Worm (Caenorhabditis elegans) whole organism, L4/young adult: ENCODE measurements around the gene C46A5.6.

Experiments used
- W03F9.2 ChIP-seq: fragments of 150-350 bp; optimal IDR thresholded peaks from 2 replicates; lab custom pipeline; 2014; ENCODE audit warnings: missing biosample characterization, missing genetic modification characterization
- dao-5 ChIP-seq: sonication (generic microtip); optimal IDR thresholded peaks from 2 replicates; lab custom pipeline; 2016; ENCODE audit warnings: missing genotype, missing genetic modification characterization, moderate library complexity, missing compliant biosample characterization
- him-1 ChIP-seq: sonication (generic microtip); optimal IDR thresholded peaks from 2 replicates; lab custom pipeline; 2016; ENCODE audit warnings: missing genotype, missing genetic modification reagents, missing genetic modification characterization, missing compliant biosample characterization

Gene C46A5.6

DNA sequence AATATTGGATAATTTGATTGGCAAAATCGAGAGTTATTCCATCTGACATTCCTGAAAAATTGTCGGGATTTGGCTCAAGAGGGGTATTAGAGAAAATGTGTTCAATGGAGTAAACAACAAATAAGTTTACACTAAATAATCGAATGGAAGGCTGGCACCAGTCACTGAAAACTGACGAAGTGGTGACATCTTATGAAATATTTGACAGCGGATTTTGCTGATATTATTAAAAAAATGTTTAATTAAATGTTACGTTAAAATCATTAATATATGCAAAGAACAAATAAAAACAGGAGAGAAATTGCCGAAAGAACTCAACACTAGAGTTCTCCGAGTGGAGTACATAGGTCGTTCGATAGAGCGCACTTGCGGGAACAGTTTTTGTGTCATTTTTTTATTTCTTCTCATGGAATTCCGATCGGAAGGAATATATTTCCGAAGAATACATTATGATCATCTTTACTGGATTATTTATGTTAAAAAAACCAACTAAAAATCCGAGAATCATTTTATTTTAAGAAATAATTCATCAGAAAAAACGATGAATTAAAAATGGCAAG is 21.9 kb upstream of the C46A5.6 start, which contains the start of gene tag-322:
tag-322 (minus strand) TSS at position 51 of the 560 bp plus-strand sequence.
- TF ChIP-seq W03F9.2 (peak; percentile 73), him-1 (tag; lab: Kevin White, UChicago) (no peak)

DNA sequence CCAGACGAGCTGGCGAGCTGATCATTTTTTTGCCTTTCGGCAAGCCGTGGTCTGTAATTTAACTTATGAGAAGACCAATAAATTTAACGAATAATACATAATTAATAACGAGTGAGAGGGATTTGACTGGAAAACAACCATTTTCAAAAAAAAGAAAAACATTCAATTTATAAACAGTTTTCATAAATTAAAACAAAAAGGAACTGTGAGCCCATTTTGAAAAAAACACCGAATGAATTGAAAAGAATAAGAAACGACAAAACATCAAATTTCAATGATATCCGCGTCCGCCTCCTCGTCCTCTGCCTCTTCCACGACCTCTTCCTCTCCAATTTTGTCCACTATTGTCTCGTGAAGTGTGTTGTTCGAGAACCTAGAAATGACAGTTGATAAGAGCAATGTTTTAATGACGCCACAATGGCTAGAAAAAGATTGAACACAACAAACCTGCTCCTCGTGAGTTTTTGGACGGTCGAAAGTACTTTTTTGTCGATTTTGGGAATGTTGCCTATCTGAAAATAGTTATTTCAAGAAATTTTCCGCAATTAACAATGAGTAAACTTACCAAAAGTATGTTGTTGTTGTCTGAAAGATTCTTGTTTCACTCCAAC is 20.3 kb upstream of the C46A5.6 start, which contains the start of gene tag-321:
tag-321 (minus strand) TSS at position 51 of the 611 bp plus-strand sequence.
- TF ChIP-seq him-1 (tag; lab: Kevin White, UChicago) = no peak
- TF ChIP-seq W03F9.2 = no peak
- TF ChIP-seq dao-5 (tag; lab: Kevin White, UChicago) = no peak

DNA sequence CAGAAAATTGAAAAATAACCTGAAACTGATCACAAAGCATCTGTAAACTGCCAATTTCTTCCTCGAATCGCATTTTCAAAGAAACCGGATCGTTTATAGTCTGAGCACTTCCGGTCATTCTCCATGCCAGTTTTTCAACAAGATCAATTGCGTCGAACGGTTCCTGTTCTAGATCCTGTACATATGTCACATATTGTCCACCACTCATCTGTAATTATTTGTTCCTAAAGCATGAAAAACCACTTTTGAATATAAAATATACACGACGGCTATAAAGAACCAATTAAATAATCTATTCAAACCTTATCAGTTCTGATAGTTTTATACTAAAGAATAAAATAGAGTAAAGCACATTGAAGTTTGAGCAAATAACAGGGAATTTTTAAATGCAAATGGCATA is 18.6 kb upstream of the C46A5.6 start, which contains the start of gene sec-10:
sec-10 (minus strand) TSS at position 208 of the 400 bp plus-strand sequence.
- no peak for TF ChIP-seq him-1 (tag; lab: Kevin White, UChicago)

DNA sequence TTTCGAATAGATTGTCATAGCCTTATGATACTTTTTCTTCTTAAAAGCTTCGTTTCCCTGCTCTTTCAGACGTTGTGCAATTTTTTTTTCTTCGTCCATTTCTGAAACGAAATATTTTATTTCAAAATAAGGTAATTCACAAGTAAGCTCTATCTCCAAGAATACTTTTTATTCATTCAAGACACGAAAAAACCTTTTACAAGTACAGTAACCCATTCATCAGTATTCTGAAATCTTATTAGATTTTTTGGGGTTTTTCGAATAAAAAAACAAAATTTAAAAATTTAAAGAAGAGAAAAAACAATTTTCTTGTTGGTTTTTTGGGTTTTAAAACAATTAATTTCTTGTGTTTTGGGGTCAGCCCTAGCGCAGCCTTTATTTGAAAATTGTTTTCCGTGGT is 15.2 kb upstream of the C46A5.6 start, which contains the start of gene rpap-3:
rpap-3 (minus strand) TSS at position 101 of the 400 bp plus-strand sequence.
- no peak for TF ChIP-seq dao-5 (tag; lab: Kevin White, UChicago)
- TF ChIP-seq W03F9.2 = no peak
- no peak for TF ChIP-seq him-1 (tag; lab: Kevin White, UChicago)

DNA sequence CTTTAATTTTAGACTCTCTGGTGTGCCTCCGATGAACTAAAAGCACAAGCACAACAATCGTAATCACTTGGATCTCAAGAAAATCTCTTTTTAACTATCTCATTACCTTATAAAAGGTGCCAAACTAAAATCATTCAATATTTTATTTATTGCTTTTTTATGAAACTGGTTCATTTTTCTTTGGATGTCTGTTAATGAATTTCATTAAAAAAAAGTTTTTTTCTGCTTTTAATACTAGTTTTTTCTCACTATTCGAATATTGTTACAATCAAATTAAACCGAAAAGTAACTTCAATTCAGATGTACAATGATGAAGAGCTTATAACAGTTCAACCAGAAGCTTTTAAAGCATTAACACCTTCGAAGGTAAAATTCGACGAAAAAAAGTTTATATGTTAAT is 12.1 kb upstream of the C46A5.6 start, which contains the start of gene swd-2.1:
swd-2.1 (plus strand) TSS at position 301 of the 400 bp plus-strand sequence.
- TF ChIP-seq him-1 (tag; lab: Kevin White, UChicago) = no peak
- TF ChIP-seq dao-5 (tag; lab: Kevin White, UChicago) = no peak
- TF ChIP-seq W03F9.2 = no peak

DNA sequence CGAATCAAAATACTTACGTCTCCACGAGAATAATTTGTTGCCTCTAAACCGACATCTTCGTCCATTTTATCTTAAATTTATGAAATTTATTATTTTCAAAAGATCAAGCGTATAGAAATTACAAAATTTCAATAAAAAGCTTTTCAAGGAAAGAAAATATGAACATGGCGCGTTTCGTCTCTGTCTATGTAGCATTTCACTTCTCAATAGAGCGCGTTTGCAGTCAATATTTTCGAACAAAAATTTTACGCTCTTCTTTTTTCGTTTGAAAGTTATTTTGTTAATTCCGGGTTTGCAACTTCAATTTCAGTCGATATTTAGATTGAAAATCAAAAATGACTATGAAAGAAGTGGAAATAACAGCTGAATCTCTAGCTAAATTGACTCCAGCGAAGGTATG is 10.6 kb upstream of the C46A5.6 start, which contains the start of the genes hcf-1 and swd-2.2:
hcf-1 (minus strand) TSS at position 70 of the 400 bp plus-strand sequence.
swd-2.2 (plus strand) TSS at position 206 of the 400 bp plus-strand sequence.
- TF ChIP-seq him-1 (tag; lab: Kevin White, UChicago) = no peak
- peak; percentile 46 for TF ChIP-seq W03F9.2

DNA sequence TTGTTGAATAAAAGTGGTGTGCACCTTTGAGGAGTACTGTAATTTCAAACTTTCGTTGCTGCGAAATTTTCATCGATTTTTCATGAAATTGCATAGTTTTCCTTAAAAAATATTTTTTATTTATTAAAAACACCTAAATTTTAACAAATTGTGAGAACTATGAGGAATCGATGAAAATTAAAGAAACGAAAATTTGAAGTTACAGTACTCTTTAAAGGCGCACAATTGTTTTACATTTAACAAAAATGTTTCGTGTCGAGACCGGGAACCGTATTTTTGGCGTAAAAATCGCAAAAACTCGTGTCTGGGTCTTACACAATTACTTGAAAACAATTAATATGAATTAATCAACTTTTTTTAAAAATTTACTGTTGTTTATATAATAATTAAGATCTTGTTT is 6.5 kb upstream of the C46A5.6 start, which contains the start of gene rdl-1:
rdl-1 (minus strand) TSS at position 101 of the 400 bp plus-strand sequence.
- TF ChIP-seq him-1 (tag; lab: Kevin White, UChicago) = no peak
- no peak for TF ChIP-seq W03F9.2
- no peak for TF ChIP-seq dao-5 (tag; lab: Kevin White, UChicago)

DNA sequence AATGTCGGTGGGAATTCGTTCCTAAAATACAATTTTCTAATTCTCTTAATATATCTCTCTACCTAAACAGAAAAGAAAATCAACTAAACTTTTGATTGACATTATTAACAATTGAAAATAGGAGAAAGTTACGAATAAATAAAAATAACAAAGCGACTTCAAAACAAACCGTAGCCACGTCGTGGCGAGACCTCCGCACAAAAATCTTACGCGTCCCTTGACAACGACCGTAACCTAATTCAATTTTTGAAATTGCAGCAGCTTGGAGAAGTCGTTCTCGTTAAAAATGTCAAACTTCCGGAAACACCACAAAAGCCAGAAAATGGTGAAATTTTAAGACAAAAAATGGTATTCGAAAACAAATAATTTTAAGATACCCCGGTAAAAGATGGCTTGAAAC is 671 bp upstream of the C46A5.6 start:
- TF ChIP-seq him-1 (tag; lab: Kevin White, UChicago) (no peak), W03F9.2 (peak; percentile 37), dao-5 (tag; lab: Kevin White, UChicago) (no peak)

DNA sequence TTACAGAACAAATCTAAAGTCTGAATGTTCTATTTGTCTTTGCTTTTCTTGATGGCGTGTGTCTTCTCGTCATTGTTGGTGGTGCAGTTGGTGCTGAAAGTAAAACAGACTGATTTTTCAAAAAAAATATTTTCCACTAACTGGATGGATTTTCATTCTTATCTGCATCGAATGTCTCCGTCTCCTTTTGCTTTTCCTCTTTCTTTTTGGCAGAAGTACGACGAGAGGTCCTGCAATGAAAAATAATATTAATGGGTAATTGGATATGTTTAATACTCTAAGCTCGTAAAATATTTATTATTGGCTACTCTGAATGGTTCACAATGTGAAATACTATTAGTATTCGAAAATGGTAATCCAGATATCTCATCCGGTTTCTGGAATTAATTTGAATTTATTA is 3.5 kb downstream of the C46A5.6 start, which contains the start of gene del-7:
del-7 (plus strand) TSS at position 301 of the 400 bp plus-strand sequence.
- TF ChIP-seq dao-5 (tag; lab: Kevin White, UChicago) (no peak), him-1 (tag; lab: Kevin White, UChicago) (no peak), W03F9.2 (no peak)

DNA sequence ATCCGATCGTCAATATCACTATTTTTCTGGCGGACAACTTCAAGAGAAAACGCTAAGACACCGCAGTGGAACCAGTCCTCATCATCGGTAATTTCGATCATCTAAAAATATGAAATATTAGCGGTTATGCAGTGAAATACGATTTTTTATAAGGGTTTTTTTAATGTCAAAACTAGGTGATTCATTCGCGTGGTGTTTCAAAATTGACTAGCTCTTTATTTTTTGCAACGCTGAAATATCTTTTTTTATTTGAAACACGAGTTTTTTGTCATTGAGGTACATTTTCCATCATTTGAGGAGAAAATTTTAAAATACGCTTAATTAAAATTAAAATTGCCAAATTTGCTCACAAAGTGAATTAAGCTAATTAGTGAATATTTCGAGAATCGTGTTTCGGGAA is 4.1 kb downstream of the C46A5.6 start, which contains the start of gene dsb-3:
dsb-3 (minus strand) TSS at position 101 of the 400 bp plus-strand sequence.
- TF ChIP-seq W03F9.2 = no peak
- TF ChIP-seq dao-5 (tag; lab: Kevin White, UChicago) = no peak
- TF ChIP-seq him-1 (tag; lab: Kevin White, UChicago) = no peak

DNA sequence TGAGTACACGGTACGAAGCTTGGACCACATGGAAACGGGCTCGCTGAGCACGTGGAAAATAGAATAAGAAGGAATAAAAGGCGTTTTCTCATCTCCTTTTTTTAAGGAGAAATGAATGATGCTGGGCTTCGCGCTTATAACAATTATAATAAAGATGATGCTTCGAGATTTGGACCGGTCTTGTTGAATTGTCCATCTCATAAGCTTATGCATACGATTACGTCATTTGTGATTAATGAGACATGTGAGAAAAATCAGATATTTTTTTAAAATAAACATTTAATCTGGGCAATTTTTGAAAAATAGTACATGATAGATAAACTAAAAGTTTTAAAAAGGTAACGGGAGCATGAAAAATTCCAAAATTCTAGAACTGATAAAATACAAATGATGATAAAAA is 6.4 kb downstream of the C46A5.6 start, which contains the start of gene C46A5.4:
C46A5.4 (minus strand) TSS at position 101 of the 400 bp plus-strand sequence.
- TF ChIP-seq dao-5 (tag; lab: Kevin White, UChicago) (no peak), him-1 (tag; lab: Kevin White, UChicago) (no peak), W03F9.2 (no peak)

DNA sequence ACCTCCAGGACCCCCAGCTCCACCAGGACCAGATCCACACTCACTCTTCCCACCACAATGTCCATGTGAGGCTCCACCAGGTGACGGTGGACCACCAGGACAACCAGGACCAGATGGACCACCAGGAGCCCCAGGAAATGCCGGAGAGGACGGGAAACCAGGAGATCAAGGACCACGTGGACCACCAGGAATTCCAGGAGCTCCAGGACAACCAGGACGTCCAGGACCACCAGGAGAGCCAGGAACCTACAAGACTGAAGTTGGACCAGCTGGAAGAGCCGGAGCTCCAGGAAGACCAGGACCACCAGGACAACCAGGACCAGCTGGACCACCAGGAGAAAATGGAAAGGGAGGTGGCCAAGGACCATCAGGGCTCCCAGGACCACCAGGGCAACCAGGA is 9.5 kb downstream of the C46A5.6 start:
- TF ChIP-seq W03F9.2 (no peak), dao-5 (tag; lab: Kevin White, UChicago) (no peak), him-1 (tag; lab: Kevin White, UChicago) (no peak)

DNA sequence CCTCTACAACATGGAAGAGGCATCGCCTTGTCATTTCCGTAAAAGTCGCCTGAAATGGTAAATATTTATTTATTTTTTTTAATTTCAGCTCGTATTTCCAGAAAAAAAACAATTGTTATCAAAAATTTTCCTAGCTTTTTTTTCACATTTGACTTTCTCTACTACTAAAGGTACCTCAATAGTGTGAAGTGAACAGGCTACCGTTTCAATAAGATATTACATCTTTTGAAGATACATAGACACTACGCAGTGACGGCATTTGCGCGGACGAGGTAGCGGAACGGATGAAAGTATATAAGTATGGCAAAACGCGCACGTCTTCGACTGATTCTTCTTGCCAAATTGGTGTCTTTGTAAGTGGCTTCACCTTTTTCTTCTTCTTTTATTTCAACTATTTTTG is 10.5 kb downstream of the C46A5.6 start, which contains the start of gene col-14:
col-14 (plus strand) TSS at position 301 of the 400 bp plus-strand sequence.
- TF ChIP-seq dao-5 (tag; lab: Kevin White, UChicago) (no peak), him-1 (tag; lab: Kevin White, UChicago) (no peak), W03F9.2 (no peak)

DNA sequence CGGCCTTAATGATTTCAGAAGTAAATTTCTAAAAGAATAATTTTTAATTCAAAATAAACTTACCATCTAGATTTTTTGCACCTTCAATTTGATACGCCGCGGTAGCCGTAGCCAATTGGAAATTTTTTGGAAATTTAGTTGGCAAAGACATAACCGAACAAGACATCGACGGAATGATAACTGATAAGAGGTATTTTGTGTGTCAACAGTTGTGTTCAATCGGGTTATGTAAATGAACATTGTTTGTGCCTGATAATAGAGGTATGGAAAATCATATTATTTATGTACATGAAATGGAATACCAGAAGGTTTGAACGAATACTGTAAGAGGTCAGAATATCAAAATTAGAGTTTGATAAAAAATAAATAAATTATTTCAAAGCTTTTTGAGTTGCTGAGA is 15.8 kb downstream of the C46A5.6 start, which contains the start of gene klo-1:
klo-1 (minus strand) TSS at position 388 of the 400 bp plus-strand sequence.
- no peak for TF ChIP-seq dao-5 (tag; lab: Kevin White, UChicago)
